Fruit fly (Drosophila melanogaster): ENCODE data around the gene CG43335.
A peak's percentile ranks its signal among the peaks of the same experiment; 100 is the strongest.

CG43335 gene

DNA sequence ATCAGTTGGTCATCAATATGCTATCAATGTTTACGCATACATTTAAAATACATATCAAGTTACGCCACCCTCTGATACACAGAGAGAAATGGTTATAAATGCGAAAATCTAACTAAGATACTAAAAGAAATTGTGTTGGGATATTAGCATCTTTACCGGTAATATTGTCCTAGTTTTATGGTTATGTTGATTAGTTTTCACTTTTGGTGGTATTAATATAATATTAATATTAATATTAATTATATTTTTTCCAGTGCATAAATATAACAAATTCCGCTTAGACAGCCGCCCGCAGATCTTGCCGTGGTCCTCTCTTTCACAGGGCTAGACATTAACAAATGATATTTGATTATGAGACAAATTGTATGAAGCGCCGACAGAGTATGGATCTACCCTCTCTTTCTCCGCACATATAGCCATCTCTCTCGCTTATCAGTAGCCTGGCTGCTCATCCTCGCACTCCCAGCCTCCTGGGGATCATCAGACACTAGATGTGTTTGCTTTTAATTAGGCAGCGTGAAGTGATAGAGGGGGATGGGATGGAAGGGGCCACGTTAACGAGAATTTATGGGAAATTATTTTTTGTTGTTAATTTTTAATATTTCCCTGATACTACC is 17.5 kb downstream of the CG43335 start (continued):
- TF ChIP-seq CG43689 (GFP tag; IDR thresholded peaks at IDR 0.05) (no peak), vfl (GFP tag; optimal IDR thresholded peaks at IDR 0.05) (no peak), CG7987 (GFP tag; optimal IDR thresholded peaks at IDR 0.05) (no peak), CG10565 (GFP tag; optimal IDR thresholded peaks at IDR 0.05) (no peak), HHEX (GFP tag; optimal IDR thresholded peaks at IDR 0.05) (no peak), CG6175 (GFP tag; IDR thresholded peaks at IDR 0.05) (no peak), zen (tag; optimal IDR thresholded peaks at IDR 0.05) (peak; percentile 80), NfI (GFP tag; optimal IDR thresholded peaks at IDR 0.05) (no peak), CG16779 (GFP tag; IDR thresholded peaks at IDR 0.05) (no peak), crc (GFP tag; optimal IDR thresholded peaks at IDR 0.05) (no peak), Xbp1 (GFP tag; optimal IDR thresholded peaks at IDR 0.05) (peak; percentile 8), CG10959 (GFP tag; IDR thresholded peaks at IDR 0.05) (peak; percentile 70), mirr (GFP tag; optimal IDR thresholded peaks at IDR 0.05) (no peak), tgo (GFP tag; IDR thresholded peaks at IDR 0.05) (no peak), CG12942 (GFP tag; optimal IDR thresholded peaks at IDR 0.05) (no peak), tll (GFP tag; optimal IDR thresholded peaks at IDR 0.05) (no peak), CG31388 (GFP tag; optimal IDR thresholded peaks at IDR 0.05) (no peak), Dll (GFP tag; IDR thresholded peaks at IDR 0.05; ENCODE audit: partially characterized antibody) (no peak), esg (GFP tag; conservative IDR thresholded peaks at IDR 0.05) (no peak), gcm (GFP tag; optimal IDR thresholded peaks at IDR 0.05) (peak; percentile 85), CG11085 (GFP tag; IDR thresholded peaks at IDR 0.05) (no peak), CG18476 (GFP tag; optimal IDR thresholded peaks at IDR 0.05) (no peak), CG4730 (GFP tag; IDR thresholded peaks at IDR 0.05) (no peak), CG10979 (tag; optimal IDR thresholded peaks at IDR 0.05) (peak; percentile 85), HmgD (GFP tag; optimal IDR thresholded peaks at IDR 0.05) (no peak), shn (GFP tag; optimal IDR thresholded peaks at IDR 0.05) (no peak), phol (tag; optimal IDR thresholded peaks at IDR 0.05) (peak; percentile 78), Oaz (GFP tag; IDR thresholded peaks at IDR 0.05) (no peak), CG2202 (tag; optimal IDR thresholded peaks at IDR 0.05) (peak; percentile 1), Asciz (GFP tag; optimal IDR thresholded peaks at IDR 0.05) (peak; percentile 16), MBD-R2 (GFP tag; IDR thresholded peaks at IDR 0.05) (no peak), sens (GFP tag) (peak; percentile 89), CG4282 (GFP tag; optimal IDR thresholded peaks at IDR 0.05) (no peak), pzg (GFP tag; optimal IDR thresholded peaks at IDR 0.05) (no peak), unpg (GFP tag; optimal IDR thresholded peaks at IDR 0.05) (peak; percentile 64), CG12155 (GFP tag; optimal IDR thresholded peaks at IDR 0.05) (no peak), ash1 (GFP tag; optimal IDR thresholded peaks at IDR 0.05) (no peak), yki (optimal IDR thresholded peaks at IDR 0.05) (no peak), CG11696 (GFP tag; IDR thresholded peaks at IDR 0.05) (no peak), CG8281 (tag; optimal IDR thresholded peaks at IDR 0.05) (no peak), CG11398 (GFP tag; optimal IDR thresholded peaks at IDR 0.05) (no peak), fru (optimal IDR thresholded peaks at IDR 0.05) (no peak), CG12659 (GFP tag; optimal IDR thresholded peaks at IDR 0.05) (no peak), CG12299 (tag; optimal IDR thresholded peaks at IDR 0.05) (no peak), CG11695 (GFP tag; IDR thresholded peaks at IDR 0.05) (no peak), CG16815 (GFP tag; optimal IDR thresholded peaks at IDR 0.05) (peak; percentile 43), tna (GFP tag; IDR thresholded peaks at IDR 0.05; ENCODE audit: partially characterized antibody) (no peak), run (tag; optimal IDR thresholded peaks at IDR 0.05) (no peak), CG12769 (tag; optimal IDR thresholded peaks at IDR 0.05) (no peak), H15 (GFP tag; IDR thresholded peaks at IDR 0.05) (0 out of 3 replicates have a peak, but pooled peaks have one; percentile 12), CG9817 (tag; optimal IDR thresholded peaks at IDR 0.05) (no peak)
